Worm (Caenorhabditis elegans) whole organism, L1 larva: ENCODE results near the gene sru-18.

Experiments used
- ama-1 ChIP-seq: fragments of 150-350 bp; optimal IDR thresholded peaks from 2 replicates; lab custom pipeline; 2014
- ceh-82 ChIP-seq, 3 experiments: fragments of 150-350 bp in 1 of 3; sonication (generic microtip) in 2 of 3; optimal IDR thresholded peaks; 2 replicates each; lab custom pipeline; 2014 to 2017; ENCODE audit warnings: missing biosample characterization in 3 of 3, missing genetic modification characterization in 3 of 3
- ceh-90 ChIP-seq: sonication (generic microtip); optimal IDR thresholded peaks from 2 replicates; lab custom pipeline; 2016; ENCODE audit warnings: missing genetic modification characterization, missing compliant biosample characterization
- ces-1 ChIP-seq: fragments of 150-350 bp; optimal IDR thresholded peaks from 2 replicates; lab custom pipeline; 2014; ENCODE audit warnings: missing biosample characterization, missing genetic modification reagents, missing genetic modification characterization
- lsy-2 ChIP-seq, 2 experiments: fragments of 150-350 bp; optimal IDR thresholded peaks; 2 replicates each; lab custom pipeline; 2014; ENCODE audit warnings: missing biosample characterization in 2 of 2, missing genetic modification characterization in 2 of 2
- mdl-1 ChIP-seq, 2 experiments: fragments of 150-350 bp; optimal IDR thresholded peaks; 2 replicates each; lab custom pipeline; 2014 to 2017; ENCODE audit warnings: missing biosample characterization in 2 of 2, missing genetic modification characterization in 2 of 2, inconsistent platforms in 1 of 2
- nhr-12 ChIP-seq: sonication (generic microtip); optimal IDR thresholded peaks from 2 replicates; lab custom pipeline; 2017; ENCODE audit warnings: missing biosample characterization, missing genetic modification characterization
- pag-3 ChIP-seq: sonication (generic microtip); optimal IDR thresholded peaks from 2 replicates; lab custom pipeline; 2017; ENCODE audit warnings: missing genetic modification characterization, mild to moderate bottlenecking, missing compliant biosample characterization, antibody characterized with exemption, borderline replicate concordance; ENCODE audit not compliant: insufficient read depth

DNA sequence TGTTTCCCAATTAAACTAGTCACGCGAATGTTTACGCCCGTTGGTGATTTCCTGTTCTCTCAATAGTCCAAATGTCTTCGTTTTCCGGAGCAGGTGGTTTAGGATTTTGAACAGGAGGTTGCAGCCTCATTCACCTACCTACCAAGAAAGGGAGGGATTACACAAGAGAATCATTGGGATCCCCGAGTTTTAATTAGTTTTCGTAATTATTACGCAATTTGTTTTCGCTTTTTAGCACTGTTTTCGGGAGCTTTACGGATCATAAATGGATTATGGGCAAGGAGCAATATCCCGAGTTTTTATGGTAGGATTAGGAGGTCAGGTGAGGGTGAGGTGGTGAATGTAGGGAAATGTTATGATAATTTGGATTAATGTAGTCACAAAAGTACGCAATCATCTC, 43.8 kb downstream of the sru-18 start:
- TF ChIP-seq pag-3 (no peak), ceh-90 (tag; lab: Kevin White, UChicago) (no peak), ama-1 (lab: Kevin White, UChicago) (no peak), mdl-1 (tag; optimal IDR thresholded peaks at IDR 0.05; lab: Kevin White, UChicago) (no peak), ceh-82 (tag; optimal IDR thresholded peaks at IDR 0.05; lab: Kevin White, UChicago) (no peak), ces-1 (GFP tag; lab: Kevin White, UChicago) (no peak), lsy-2 (tag; optimal IDR thresholded peaks at IDR 0.05; lab: Kevin White, UChicago) (no peak), nhr-12 (tag; lab: Kevin White, UChicago) (no peak)
